Fruit fly (Drosophila melanogaster) whole organism, larva: ENCODE data around the gene CG6738.
A peak's percentile ranks its signal among the peaks of the same experiment; 100 is the strongest.

Source experiments
- noc ChIP-seq: fragments of 200-800 bp; sonication (Bioruptor generic); optimal IDR thresholded peaks from 3 replicates; lab custom pipeline; 2019; ENCODE audit warnings: missing biosample characterization, mild to moderate bottlenecking, missing genetic modification characterization, moderate library complexity

The CG6738 gene

DNA sequence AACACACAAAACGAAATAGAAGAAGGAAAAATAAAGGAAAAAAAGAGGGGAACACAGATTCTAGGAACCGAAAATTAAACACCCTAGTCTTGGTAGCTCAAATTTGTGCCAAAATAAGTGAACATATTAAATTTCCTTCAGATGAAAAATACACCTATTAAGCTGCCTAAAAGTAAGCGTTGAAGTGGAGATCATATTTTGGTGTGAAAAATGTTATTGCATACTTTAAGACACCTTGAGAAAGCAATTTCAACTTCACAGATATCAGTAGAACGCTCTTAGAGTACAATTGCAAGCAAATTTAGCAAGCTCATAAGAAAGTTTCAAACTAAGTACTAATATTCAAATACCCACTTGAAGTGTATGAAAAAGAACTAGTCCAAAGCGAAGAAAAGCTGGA, 11.4 kb downstream of the CG6738 start:
- TF ChIP-seq noc = no peak

DNA sequence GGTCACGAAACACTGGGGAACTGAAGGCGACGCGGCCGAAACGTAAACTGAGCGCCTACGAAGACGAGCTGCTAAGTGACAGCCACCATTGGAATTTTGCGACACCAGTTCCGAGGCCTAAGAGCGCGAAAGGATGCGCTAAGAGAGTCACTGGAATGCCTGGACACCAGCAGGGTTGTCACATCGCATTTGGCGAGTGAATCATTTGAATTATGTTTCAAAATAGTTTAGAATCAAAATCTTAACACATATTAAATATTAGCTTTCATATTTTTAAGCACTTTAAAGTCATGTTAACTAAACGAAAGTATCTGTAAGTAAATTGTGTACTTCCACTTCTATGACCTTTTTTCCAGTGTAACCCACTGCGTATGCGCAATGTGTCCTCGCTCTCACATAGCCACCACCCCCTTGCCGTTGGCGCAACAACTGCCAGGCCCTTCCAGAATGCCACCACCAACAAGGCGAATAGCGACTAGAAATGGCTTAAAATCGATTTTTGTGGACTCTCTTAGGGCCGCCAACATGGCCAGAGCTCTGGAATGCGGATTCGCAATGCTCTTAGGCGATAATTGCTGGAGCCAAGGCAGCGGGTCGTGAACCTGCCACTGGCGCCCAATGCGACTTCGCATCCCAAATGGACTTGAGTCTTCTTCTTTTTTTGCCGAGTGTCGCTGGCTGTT, 13.5 kb downstream of the CG6738 start, which contains the start of gene Cow:
Gene Cow, minus strand, starts transcription at position 51 of the 683 bp plus-strand sequence.
- no peak for TF ChIP-seq noc

DNA sequence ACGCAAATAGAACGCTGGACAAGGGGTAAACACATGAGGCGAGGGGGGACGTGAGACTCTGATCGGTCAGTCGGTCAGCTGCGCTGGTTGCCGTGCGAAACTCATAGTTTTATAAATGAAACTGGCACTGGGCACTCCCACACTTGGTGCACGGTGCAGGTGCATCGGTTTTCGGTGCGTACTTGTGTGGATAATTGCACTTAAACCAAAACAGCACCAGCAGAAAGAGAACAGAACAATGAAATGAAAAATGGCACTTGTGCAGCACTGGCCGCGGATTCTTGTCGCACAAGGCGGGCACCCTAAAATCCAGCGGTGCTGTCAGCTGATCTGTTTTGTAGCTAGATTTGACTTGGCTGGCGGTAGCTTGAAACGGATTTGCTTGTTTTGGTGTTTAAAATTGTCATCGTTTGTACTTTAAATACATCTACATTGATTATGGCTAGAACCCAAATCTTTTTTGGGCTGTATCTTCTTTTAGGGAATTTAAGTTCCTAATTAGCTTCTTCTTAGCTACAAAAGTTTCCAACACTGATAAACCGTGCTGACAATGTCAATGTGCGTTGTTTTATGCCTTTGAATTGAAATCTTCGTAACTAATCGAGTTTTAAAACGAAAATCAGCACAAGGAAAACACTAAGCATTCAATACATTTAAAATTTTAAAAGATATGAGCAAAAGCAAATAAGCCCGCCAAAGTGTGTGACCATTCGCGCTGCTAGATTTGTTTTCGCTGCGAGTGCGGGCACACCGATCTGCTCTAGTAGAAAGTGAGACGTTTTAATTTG, 18.5 kb downstream of the CG6738 start, which contains the start of the genes Rassf and CenB1A:
Gene Rassf, minus strand, starts transcription at position 249 of the 788 bp plus-strand sequence.
Gene CenB1A, plus strand, starts transcription at position 718 of the 788 bp plus-strand sequence.
- no peak for TF ChIP-seq noc

DNA sequence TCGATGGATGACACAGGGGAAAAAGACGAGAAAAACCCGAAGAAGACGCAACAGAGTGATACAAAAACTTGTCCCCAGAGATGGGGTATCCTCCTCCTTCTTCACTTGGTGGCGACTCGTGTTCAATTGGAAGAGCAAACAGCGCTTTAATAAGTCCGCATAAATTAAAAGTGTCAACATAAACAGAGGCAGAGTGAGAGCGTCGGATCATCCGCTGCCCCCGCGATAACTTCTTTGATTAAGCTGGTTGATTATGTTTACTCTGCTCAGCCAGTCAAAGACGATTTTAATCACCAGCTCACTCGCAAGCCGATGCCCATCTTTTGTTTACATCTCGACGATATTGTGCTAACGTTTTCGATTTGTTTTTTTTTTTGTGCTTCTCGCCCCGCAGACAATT, 20.5 kb downstream of the CG6738 start:
- peak; percentile 3 for TF ChIP-seq noc

DNA sequence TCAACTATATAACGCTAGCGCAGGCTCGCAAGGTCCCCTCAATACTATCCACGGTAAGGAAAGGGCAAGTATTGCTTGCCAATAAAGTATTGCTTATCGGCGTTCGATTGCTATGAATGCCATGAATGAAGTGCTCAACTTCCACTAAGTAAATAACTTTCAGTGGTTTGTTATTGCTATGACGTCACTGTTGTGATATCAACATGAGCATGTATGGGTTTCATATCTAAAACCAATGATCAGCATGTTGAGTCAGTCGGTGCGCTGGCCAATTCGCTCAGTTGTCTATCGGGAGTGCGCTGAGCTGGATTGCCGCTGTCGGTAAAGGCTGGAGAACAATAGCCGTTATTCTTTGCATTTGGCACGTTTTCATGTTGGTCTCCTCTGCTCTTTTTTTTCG, 21.6 kb downstream of the CG6738 start:
- no peak for TF ChIP-seq noc

DNA sequence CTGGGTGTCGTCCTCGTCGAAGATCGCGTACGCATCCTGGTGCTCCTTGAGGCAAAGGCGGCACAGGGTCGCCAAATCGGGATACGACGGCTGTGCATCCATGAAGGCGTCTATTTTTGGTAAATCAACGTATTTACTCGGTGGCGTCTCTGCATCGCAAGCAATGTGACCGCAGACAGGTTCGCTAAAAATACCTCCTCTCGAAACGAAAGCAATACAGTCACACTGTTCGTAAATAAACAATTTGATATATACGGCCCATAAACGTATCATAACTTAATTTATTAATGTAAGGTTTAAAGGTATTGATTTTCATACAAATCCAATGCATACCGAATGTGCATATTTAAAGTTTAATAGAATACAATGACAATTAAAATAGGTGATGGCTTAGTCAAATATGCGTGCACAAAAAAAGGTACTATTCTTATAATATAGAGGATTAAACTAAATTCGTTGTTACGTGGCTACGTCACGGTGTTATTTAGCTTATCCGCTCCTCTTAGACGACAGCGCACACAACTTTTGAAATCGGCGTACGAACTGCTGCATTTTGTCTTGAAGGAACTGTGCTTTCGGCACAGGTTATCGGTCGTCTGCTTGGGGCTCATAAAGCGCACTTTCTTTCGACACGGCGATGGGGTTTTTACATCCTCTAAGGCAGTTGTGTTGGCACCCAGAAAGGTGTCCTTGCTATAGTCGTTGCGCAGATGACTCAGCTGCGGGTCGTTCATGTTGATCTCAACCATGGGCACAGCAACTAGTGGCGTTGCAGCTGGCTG, 27.1 kb downstream of the CG6738 start, which contains the start of gene CG31365:
Gene CG31365, minus strand, starts transcription at position 182 of the 782 bp plus-strand sequence.
- TF ChIP-seq noc = no peak

DNA sequence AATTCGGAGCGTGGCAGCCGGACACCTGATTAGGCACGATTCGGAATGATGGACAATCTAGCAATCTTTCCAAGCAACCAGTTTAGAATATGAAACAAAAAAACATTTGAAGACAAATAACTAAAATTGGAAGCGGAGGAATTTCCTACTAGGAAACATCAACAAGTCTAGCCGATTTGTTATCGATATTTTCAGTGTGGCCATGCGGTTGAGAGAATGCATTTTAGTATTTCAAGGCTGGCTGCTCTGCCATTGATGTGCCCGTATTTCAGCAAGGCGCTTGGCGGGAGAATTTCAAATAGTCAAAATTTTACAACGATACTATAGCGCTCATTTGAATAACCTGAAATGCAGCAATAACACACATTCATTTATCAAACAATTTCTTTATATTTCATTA, 28.5 kb downstream of the CG6738 start, which contains the start of gene CG31457:
Gene CG31457, minus strand, starts transcription at position 186 of the 400 bp plus-strand sequence.
- no peak for TF ChIP-seq noc

DNA sequence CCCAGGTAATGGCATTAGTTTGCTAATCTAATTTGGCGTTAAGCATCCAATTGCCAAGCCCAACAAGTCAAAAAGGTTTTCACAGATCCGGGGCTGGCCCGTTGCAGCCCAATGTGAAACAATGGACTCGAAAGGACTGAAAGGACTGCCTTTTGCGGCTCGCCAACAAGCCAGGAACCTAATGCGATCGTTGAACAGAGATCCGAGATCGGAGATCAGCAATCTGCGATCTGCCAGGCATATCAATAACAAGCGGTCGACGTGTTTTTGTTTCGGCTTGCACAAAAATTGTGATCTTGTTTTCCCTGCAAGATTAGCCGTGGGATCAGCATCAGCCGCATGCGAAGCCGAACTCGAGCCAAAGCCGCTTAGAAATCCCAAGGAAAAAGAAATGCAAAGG, 30.3 kb downstream of the CG6738 start:
- TF ChIP-seq noc = no peak

DNA sequence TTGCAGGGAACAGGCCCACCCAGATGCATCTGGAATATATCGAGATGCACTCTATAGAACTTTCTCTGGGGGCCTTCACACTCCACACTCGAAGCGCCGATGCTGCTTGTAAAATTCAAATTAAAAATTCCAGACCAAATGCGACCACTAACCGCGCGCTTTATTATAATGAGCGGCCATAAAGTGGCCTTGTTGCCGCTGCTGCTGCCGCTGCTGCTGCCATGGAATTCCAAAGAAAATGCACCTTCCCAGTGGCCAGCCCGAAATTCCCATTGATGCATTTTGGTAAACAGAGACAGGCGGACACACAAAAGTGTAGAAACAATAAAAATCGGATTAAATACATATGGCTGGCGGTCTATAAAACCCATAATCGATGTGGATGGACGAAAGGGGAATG, 30.8 kb downstream of the CG6738 start:
- TF ChIP-seq noc = no peak

DNA sequence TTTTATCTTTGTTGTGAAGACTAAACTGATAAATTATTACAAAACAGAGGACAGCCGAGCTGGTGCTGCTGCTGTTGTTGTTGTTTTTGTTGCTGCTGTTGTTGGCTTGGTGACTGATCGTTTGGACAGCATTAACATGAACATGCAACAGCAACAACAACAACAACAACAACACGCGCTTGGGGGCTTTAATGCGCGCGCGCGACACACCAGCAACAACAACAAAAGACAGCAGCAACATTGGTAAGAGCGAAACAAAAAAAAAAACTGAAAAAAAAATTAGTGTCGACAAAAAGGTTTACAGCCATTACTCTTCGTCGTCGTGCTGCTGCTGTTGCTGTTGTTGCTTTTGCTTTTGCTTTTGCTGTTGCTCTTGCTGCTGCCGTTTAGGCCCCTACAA, 31.6 kb downstream of the CG6738 start:
- TF ChIP-seq noc = no peak

DNA sequence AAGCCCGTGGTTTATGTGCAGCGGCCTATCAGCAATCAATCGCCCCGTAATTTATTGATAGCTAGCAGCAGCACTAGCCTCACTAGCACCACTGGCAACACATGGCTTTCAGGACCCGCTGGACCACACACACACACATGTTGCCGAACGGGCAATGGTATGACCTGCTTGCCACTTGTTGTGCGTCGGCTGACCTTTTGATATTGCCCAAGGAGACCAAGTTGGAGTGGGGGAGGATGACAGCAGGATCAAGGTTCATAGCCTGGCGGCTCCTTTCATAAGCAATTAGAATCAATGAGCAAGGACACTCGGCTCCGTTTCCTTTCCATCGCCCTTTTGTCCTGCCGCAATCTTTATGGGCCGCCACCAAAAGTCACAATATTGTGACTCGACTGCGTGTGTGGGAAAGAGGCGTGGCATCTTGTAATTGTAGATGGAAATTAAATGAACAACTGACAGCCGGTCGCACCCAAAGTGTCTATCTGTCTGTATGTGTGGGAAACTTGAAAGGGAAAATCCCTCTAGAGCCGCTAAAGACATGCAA, 32.1 kb downstream of the CG6738 start:
- no peak for TF ChIP-seq noc

DNA sequence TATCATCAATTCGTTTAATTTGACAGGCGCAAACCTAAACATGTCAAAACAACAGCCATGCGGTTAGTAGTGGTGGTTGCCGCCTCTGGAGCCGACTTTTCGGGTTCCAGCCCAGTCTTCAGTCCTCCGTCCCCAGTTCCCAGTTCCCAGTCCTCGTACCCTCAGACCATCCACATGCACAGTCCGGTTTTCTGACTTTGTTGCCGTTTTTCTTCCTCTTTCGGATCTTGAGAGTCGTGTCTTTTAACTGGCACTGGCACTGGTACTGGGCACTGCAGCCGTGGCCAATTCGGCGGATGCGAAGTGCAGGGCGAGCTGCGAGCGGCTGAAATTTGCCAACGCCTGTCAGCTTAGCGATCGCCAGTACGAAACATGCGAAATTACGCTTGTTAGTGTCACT, 33.0 kb downstream of the CG6738 start:
- no peak for TF ChIP-seq noc

DNA sequence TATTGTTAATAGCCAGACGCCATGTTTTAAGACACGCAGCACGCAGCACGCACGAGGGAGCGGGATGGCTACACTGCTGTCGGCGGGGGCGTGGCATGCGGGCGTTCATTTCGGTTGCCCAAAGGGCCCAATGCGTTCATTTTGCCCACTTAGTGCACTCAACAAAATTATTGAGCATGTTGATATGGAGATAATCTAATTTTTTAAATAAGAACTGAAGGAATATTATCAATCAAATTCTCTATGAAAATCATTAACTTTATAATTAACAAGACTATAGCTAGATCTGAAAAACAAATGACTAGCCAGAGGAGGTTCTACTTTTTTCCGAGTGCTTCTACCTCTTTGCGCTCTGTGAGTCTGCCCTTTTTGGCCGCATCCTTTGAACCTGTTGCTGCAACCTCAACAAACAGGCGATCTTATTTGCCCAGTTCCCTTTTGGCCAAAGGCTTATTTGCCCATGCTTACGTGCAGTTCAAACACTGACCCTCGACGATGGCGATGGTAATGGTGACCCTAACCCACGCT, 34.0 kb downstream of the CG6738 start:
- no peak for TF ChIP-seq noc

DNA sequence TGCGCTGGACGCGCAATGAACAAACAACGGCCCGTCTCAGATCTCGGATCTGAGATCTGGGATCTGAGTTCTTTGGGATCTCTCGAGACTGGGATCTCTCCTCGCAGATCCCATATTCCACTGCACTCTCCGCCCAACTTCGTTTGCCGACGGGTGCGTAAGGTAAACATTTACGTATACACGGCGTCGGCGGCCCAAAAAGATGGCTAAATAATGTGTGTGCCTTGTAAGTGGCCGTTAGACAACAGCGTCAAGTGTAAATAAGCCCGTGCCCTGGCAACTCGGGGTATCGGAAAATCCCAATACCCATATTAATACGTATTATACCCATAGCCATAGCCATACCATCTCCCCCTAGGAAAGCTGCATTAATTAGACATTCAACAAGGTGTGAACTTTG, 35.4 kb downstream of the CG6738 start:
- TF ChIP-seq noc = no peak

DNA sequence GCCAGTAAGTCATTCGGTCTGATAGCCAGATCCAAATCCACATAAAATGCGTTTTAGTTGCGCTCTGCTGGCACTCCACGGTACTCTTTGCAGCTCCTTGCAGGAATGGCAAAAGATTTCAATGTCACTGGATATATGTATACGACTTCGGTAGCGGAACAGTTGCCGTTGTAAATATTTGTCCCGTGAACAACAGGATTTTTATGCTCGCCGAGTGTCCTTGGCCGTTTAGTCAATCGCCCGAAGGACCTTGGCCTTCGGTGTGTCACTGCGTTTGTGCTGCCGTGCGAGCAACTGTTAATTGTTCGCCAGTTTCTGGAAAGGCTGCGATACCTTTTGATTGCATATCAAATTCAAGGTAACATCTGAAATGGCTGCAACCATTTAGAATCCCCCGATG, 39.1 kb downstream of the CG6738 start:
- TF ChIP-seq noc = no peak

DNA sequence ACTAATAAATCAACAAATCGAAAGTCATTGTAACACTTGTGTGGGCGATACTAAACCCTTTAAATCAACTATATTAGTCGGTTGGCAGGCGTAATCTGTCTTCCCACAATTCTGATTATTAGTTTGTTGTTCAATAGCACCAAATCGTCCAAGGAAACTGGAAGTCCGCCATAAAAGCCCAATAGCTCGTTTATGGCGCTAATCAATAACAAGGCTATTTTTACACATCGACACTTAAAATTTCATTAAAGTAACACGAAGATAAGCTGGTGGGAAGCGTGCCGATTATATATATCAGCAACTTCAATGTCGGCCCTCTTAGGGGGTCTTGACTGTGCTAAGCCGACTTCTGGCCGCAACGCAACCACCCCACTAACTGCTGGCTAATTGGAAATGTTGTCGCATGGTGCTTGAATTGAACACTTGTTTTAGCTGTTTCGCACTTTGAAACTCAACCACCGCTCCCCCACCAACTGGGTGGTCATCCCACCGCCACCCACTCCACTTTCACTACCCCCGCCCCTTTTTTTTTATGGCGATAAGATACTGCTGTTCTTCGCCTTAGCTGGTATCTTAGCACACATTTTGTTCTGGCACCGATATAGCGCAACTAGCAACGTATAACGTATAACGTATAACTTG, 39.8 kb downstream of the CG6738 start:
- no peak for TF ChIP-seq noc
